Fruit fly (Drosophila melanogaster) whole organism, embryonic: ENCODE results near the gene CG13898.

Experiments used
- Aef1 ChIP-seq: fragments of 200-800 bp; sonication (Bioruptor generic); IDR thresholded peaks from 3 replicates; pipeline ENCODE4 v1.3.6; 2022; ENCODE audit warnings: missing biosample characterization, missing genetic modification characterization
- Bgb ChIP-seq: fragments of 200-800 bp; sonication (Bioruptor generic); IDR thresholded peaks from 2 replicates; pipeline ENCODE4 v1.3.6; 2022; ENCODE audit warnings: missing biosample characterization, missing genetic modification characterization; ENCODE audit not compliant: partially characterized antibody
- CG10654 ChIP-seq: fragments of 200-800 bp; sonication (Bioruptor generic); optimal IDR thresholded peaks from 2 replicates; lab custom pipeline; 2016; ENCODE audit warnings: missing biosample characterization, missing genetic modification characterization
- CG11247 ChIP-seq: fragments of 200-800 bp; sonication (Bioruptor generic); IDR thresholded peaks from 2 replicates; pipeline ENCODE4 v1.3.6; 2022; ENCODE audit warnings: missing biosample characterization, missing genetic modification characterization
- CG11695 ChIP-seq: fragments of 200-800 bp; sonication (Bioruptor generic); IDR thresholded peaks from 3 replicates; pipeline ENCODE4 v1.3.6; 2022; ENCODE audit warnings: missing biosample characterization, missing genetic modification characterization
- CG12744 ChIP-seq: fragments of 200-800 bp; sonication (Bioruptor generic); optimal IDR thresholded peaks from 2 replicates; lab custom pipeline; 2016; ENCODE audit warnings: missing biosample characterization, missing genetic modification characterization
- CG17328 ChIP-seq: fragments of 200-800 bp; sonication (Bioruptor generic); IDR thresholded peaks from 2 replicates; pipeline ENCODE4 v1.3.6; 2022; ENCODE audit warnings: missing biosample characterization, missing genetic modification characterization
- CG17359 ChIP-seq: fragments of 200-800 bp; sonication (Bioruptor generic); optimal IDR thresholded peaks from 3 replicates; lab custom pipeline; 2018; ENCODE audit warnings: missing biosample characterization, mild to moderate bottlenecking, missing genetic modification characterization, moderate library complexity
- CG17568 ChIP-seq: fragments of 200-800 bp; sonication (Bioruptor generic); optimal IDR thresholded peaks from 2 replicates; lab custom pipeline; 2018; ENCODE audit warnings: missing biosample characterization, mild to moderate bottlenecking, missing genetic modification characterization, moderate library complexity
- CG2116 ChIP-seq: fragments of 200-800 bp; sonication (Bioruptor generic); optimal IDR thresholded peaks from 3 replicates; lab custom pipeline; 2018; ENCODE audit warnings: missing biosample characterization, mild to moderate bottlenecking, missing genetic modification characterization
- CG2129 ChIP-seq: fragments of 200-800 bp; sonication (Bioruptor generic); IDR thresholded peaks from 2 replicates; pipeline ENCODE4 v1.3.6; 2022; ENCODE audit warnings: missing biosample characterization, missing genetic modification characterization; ENCODE audit not compliant: partially characterized antibody
- CG2678 ChIP-seq: fragments of 200-800 bp; sonication (Bioruptor generic); optimal IDR thresholded peaks from 3 replicates; lab custom pipeline; 2019; ENCODE audit warnings: missing biosample characterization, mild to moderate bottlenecking, missing genetic modification characterization, moderate library complexity
- CG33557 ChIP-seq: fragments of 200-800 bp; sonication (Bioruptor generic); optimal IDR thresholded peaks from 2 replicates; lab custom pipeline; 2019; ENCODE audit warnings: missing biosample characterization, mild to moderate bottlenecking, missing genetic modification characterization, moderate library complexity
- CG4360 ChIP-seq: fragments of 200-800 bp; sonication (Bioruptor generic); IDR thresholded peaks from 2 replicates; pipeline ENCODE4 v1.3.6; 2022; ENCODE audit warnings: missing biosample characterization, missing genetic modification characterization
- CG6654 ChIP-seq: fragments of 200-800 bp; sonication (Bioruptor generic); optimal IDR thresholded peaks from 2 replicates; lab custom pipeline; 2017; ENCODE audit warnings: missing biosample characterization, mild to moderate bottlenecking, missing genetic modification characterization
- CG6765 ChIP-seq: fragments of 200-800 bp; sonication (Bioruptor generic); optimal IDR thresholded peaks from 3 replicates; lab custom pipeline; 2017; ENCODE audit warnings: missing biosample characterization, mild to moderate bottlenecking, missing genetic modification characterization
- CG8359 ChIP-seq: fragments of 200-800 bp; sonication (Bioruptor generic); optimal IDR thresholded peaks from 2 replicates; lab custom pipeline; 2017; ENCODE audit warnings: missing biosample characterization, mild to moderate bottlenecking, missing genetic modification characterization, borderline replicate concordance
- CG9609 ChIP-seq: fragments of 200-800 bp; sonication (Bioruptor generic); optimal IDR thresholded peaks from 3 replicates; lab custom pipeline; 2016; ENCODE audit warnings: missing biosample characterization, missing genetic modification characterization
- Dip3 ChIP-seq: fragments of 200-800 bp; sonication (Bioruptor generic); optimal IDR thresholded peaks from 3 replicates; lab custom pipeline; 2016; ENCODE audit warnings: missing biosample characterization, missing genetic modification characterization
- Hand ChIP-seq: fragments of 200-800 bp; sonication (Bioruptor generic); optimal IDR thresholded peaks from 2 replicates; lab custom pipeline; 2017; ENCODE audit warnings: mild to moderate bottlenecking, missing biosample characterization, missing genetic modification reagents, missing genetic modification characterization
- Hr51 ChIP-seq, 2 experiments: fragments of 200-800 bp; sonication (Bioruptor generic); optimal IDR thresholded peaks; 2 replicates in 1 of 2; 3 replicates in 1 of 2; lab custom pipeline; 2016 to 2018; ENCODE audit warnings: missing biosample characterization in 2 of 2, missing genetic modification characterization in 2 of 2, mild to moderate bottlenecking in 1 of 2, moderate library complexity in 1 of 2
- NC2α ChIP-seq: fragments of 200-800 bp; sonication (Bioruptor generic); optimal IDR thresholded peaks from 2 replicates; lab custom pipeline; 2016; ENCODE audit warnings: missing biosample characterization, missing genetic modification characterization
- NfI ChIP-seq: fragments of 200-800 bp; sonication (Bioruptor generic); optimal IDR thresholded peaks from 3 replicates; lab custom pipeline; 2018; ENCODE audit warnings: missing biosample characterization, mild to moderate bottlenecking, missing genetic modification characterization, moderate library complexity
- Oli ChIP-seq: fragments of 200-800 bp; sonication (Bioruptor generic); optimal IDR thresholded peaks from 2 replicates; lab custom pipeline; 2018; ENCODE audit warnings: missing biosample characterization, mild to moderate bottlenecking, missing genetic modification characterization, moderate library complexity
- Opbp ChIP-seq: fragments of 200-800 bp; sonication (Bioruptor generic); IDR thresholded peaks from 3 replicates; pipeline ENCODE4 v1.3.6; 2022; ENCODE audit warnings: missing biosample characterization, missing genetic modification characterization; ENCODE audit not compliant: partially characterized antibody
- Poxn ChIP-seq: fragments of 200-800 bp; sonication (Bioruptor generic); IDR thresholded peaks from 2 replicates; pipeline ENCODE4 v1.3.6; 2022; ENCODE audit warnings: missing biosample characterization, missing genetic modification characterization
- Side ChIP-seq: fragments of 200-800 bp; sonication (Bioruptor generic); optimal IDR thresholded peaks from 2 replicates; lab custom pipeline; 2016; ENCODE audit warnings: missing biosample characterization, missing genetic modification characterization
- Sox102F ChIP-seq: fragments of 200-800 bp; sonication (Bioruptor generic); optimal IDR thresholded peaks from 2 replicates; lab custom pipeline; 2018; ENCODE audit warnings: missing biosample characterization, mild to moderate bottlenecking, missing genetic modification characterization, moderate library complexity
- Vsx1 ChIP-seq: fragments of 200-800 bp; sonication (Bioruptor generic); optimal IDR thresholded peaks from 2 replicates; lab custom pipeline; 2017; ENCODE audit warnings: missing biosample characterization, mild to moderate bottlenecking, missing genetic modification characterization, missing genetic modification reagents
- YL-1 ChIP-seq: fragments of 200-800 bp; sonication (Bioruptor generic); optimal IDR thresholded peaks from 3 replicates; lab custom pipeline; 2017; ENCODE audit warnings: missing biosample characterization, mild to moderate bottlenecking, missing genetic modification characterization
- ab ChIP-seq: fragments of 200-800 bp; sonication (Bioruptor generic); optimal IDR thresholded peaks from 2 replicates; lab custom pipeline; 2016; ENCODE audit warnings: missing biosample characterization, missing genetic modification characterization
- az2 ChIP-seq: fragments of 200-800 bp; sonication (Bioruptor generic); optimal IDR thresholded peaks from 3 replicates; lab custom pipeline; 2016; ENCODE audit warnings: missing biosample characterization, missing genetic modification characterization
- cad ChIP-seq: fragments of >200 bp; optimal IDR thresholded peaks from 2 replicates; lab custom pipeline; 2017; ENCODE audit warnings: missing biosample characterization, missing genetic modification characterization
- cato ChIP-seq: fragments of 200-800 bp; sonication (Bioruptor generic); optimal IDR thresholded peaks from 2 replicates; lab custom pipeline; 2016; ENCODE audit warnings: missing biosample characterization, missing genetic modification characterization, borderline replicate concordance
- cg ChIP-seq: fragments of 200-800 bp; sonication (Bioruptor generic); optimal IDR thresholded peaks from 3 replicates; lab custom pipeline; 2019; ENCODE audit warnings: missing biosample characterization, mild to moderate bottlenecking, missing genetic modification characterization, moderate library complexity
- crc ChIP-seq: fragments of 200-800 bp; sonication (Bioruptor generic); optimal IDR thresholded peaks from 2 replicates; lab custom pipeline; 2016; ENCODE audit warnings: missing biosample characterization, missing genetic modification characterization
- ewg ChIP-seq: fragments of 200-800 bp; sonication (Bioruptor generic); optimal IDR thresholded peaks from 3 replicates; lab custom pipeline; 2017; ENCODE audit warnings: mild to moderate bottlenecking, missing biosample characterization, missing genetic modification reagents, missing genetic modification characterization
- fd64A ChIP-seq: fragments of 200-800 bp; sonication (Bioruptor generic); optimal IDR thresholded peaks from 3 replicates; lab custom pipeline; 2018; ENCODE audit warnings: missing biosample characterization, mild to moderate bottlenecking, missing genetic modification characterization
- gcm ChIP-seq: fragments of 200-800 bp; sonication (Bioruptor generic); optimal IDR thresholded peaks from 2 replicates; lab custom pipeline; 2019; ENCODE audit warnings: missing biosample characterization, mild to moderate bottlenecking, missing genetic modification characterization, moderate library complexity
- gro ChIP-seq: fragments of 200-800 bp; sonication (Bioruptor generic); optimal IDR thresholded peaks from 2 replicates; lab custom pipeline; 2016; ENCODE audit warnings: missing biosample characterization, missing genetic modification characterization
- her ChIP-seq: fragments of 200-800 bp; sonication (Bioruptor generic); optimal IDR thresholded peaks from 2 replicates; lab custom pipeline; 2016; ENCODE audit warnings: missing biosample characterization, missing genetic modification characterization
- mirr ChIP-seq: fragments of 200-800 bp; sonication (Bioruptor generic); optimal IDR thresholded peaks from 3 replicates; lab custom pipeline; 2018; ENCODE audit warnings: missing biosample characterization, mild to moderate bottlenecking, missing genetic modification characterization
- nau ChIP-seq: fragments of 200-800 bp; sonication (Bioruptor generic); optimal IDR thresholded peaks from 3 replicates; lab custom pipeline; 2017; ENCODE audit warnings: missing biosample characterization, mild to moderate bottlenecking, missing genetic modification characterization, missing genetic modification reagents
- row ChIP-seq: fragments of 200-800 bp; sonication (Bioruptor generic); IDR thresholded peaks from 3 replicates; pipeline ENCODE4 v1.3.6; 2022; ENCODE audit warnings: missing biosample characterization, missing genetic modification characterization
- schlank ChIP-seq: fragments of 200-800 bp; sonication (Bioruptor generic); optimal IDR thresholded peaks from 2 replicates; lab custom pipeline; 2018; ENCODE audit warnings: missing biosample characterization, mild to moderate bottlenecking, missing genetic modification characterization
- sim ChIP-seq: fragments of 200-800 bp; sonication (Bioruptor generic); IDR thresholded peaks from 2 replicates; pipeline ENCODE4 v1.3.6; 2022; ENCODE audit warnings: missing biosample characterization, missing genetic modification characterization
- sna ChIP-seq: fragments of 200-800 bp; sonication (Bioruptor generic); IDR thresholded peaks from 2 replicates; pipeline ENCODE4 v1.3.6; 2022; ENCODE audit warnings: missing biosample characterization, missing genetic modification characterization; ENCODE audit not compliant: partially characterized antibody
- sob ChIP-seq: fragments of 200-800 bp; sonication (Bioruptor generic); IDR thresholded peaks from 2 replicates; pipeline ENCODE4 v1.3.6; 2022; ENCODE audit warnings: missing biosample characterization, missing genetic modification characterization
- ttk ChIP-seq: fragments of 200-800 bp; sonication (Bioruptor generic); IDR thresholded peaks from 2 replicates; pipeline ENCODE4 v2.1.2; 2022; ENCODE audit warnings: missing biosample characterization, missing genetic modification characterization
- zen ChIP-seq: fragments of 200-800 bp; sonication (Bioruptor generic); optimal IDR thresholded peaks from 3 replicates; lab custom pipeline; 2018; ENCODE audit warnings: missing biosample characterization, mild to moderate bottlenecking, missing genetic modification characterization, moderate library complexity

CG13898 gene

dm6 chr3L:851061-851460 is 47.2 kb upstream of the CG13898 start, which contains the start of gene Dci (continued):
- TF ChIP-seq Bgb (GFP tag; lab: Robert Waterston, UW) (peak; percentile 82), CG33557 (GFP tag; lab: Kevin White, UChicago) (no peak), mirr (GFP tag; lab: Kevin White, UChicago) (no peak), CG11247 (peak; percentile 75), sna (peak; percentile 84), CG17328 (peak; percentile 72), NfI (GFP tag; lab: Kevin White, UChicago) (peak; percentile 56), CG6765 (GFP tag; lab: Kevin White, UChicago) (no peak), ttk (GFP tag; lab: Robert Waterston, UW) (peak; percentile 65), gro (no peak), CG10654 (GFP tag; lab: Kevin White, UChicago) (peak; percentile 75), YL-1 (GFP tag; lab: Kevin White, UChicago) (no peak), CG2678 (tag; lab: Kevin White, UChicago) (no peak), Aef1 (GFP tag; lab: Robert Waterston, UW) (peak; percentile 87), her (GFP tag; lab: Kevin White, UChicago) (peak; percentile 11), cad (GFP tag; lab: Kevin White, UChicago) (no peak), Opbp (peak; percentile 75; the same call in 2 of the 3 replicates), CG11695 (peak; percentile 9; the same call in 1 of the 3 replicates), CG9609 (peak; percentile 59), cg (GFP tag; lab: Kevin White, UChicago) (no peak), fd64A (no peak), gcm (GFP tag; lab: Kevin White, UChicago) (no peak), CG12744 (GFP tag; lab: Kevin White, UChicago) (peak; percentile 38), sob (GFP tag; lab: Robert Waterston, UW) (peak; percentile 79), nau (GFP tag; lab: Kevin White, UChicago) (no peak), ab (GFP tag; lab: Kevin White, UChicago) (peak; percentile 38), CG8359 (no peak), Side (peak; percentile 29), Vsx1 (GFP tag; lab: Kevin White, UChicago) (no peak), CG2129 (peak; percentile 82), CG17359 (tag; lab: Kevin White, UChicago) (no peak), ewg (GFP tag; lab: Kevin White, UChicago) (peak; percentile 46), CG2116 (GFP tag; lab: Kevin White, UChicago) (peak; percentile 59), cato (peak; percentile 48), CG6654 (GFP tag; lab: Kevin White, UChicago) (no peak), Poxn (GFP tag; lab: Robert Waterston, UW) (peak; percentile 64; the same call in 1 of the 2 replicates), Dip3 (GFP tag; lab: Kevin White, UChicago) (peak; percentile 68), Hand (GFP tag; lab: Kevin White, UChicago) (no peak), sim (GFP tag; lab: Robert Waterston, UW) (no peak), Oli (tag; lab: Kevin White, UChicago) (peak; percentile 50), Hr51 (GFP tag; optimal IDR thresholded peaks at IDR 0.05; lab: Kevin White, UChicago) (peak; percentile 53 to 71), schlank (tag; lab: Kevin White, UChicago) (no peak), crc (GFP tag; lab: Kevin White, UChicago) (peak; percentile 50), zen (tag; lab: Kevin White, UChicago) (peak; percentile 68), az2 (GFP tag; lab: Kevin White, UChicago) (peak; percentile 70), NC2α (no peak), row (GFP tag; lab: Robert Waterston, UW) (peak; percentile 96), CG17568 (GFP tag; lab: Kevin White, UChicago) (no peak), CG4360 (GFP tag; lab: Robert Waterston, UW) (no peak), Sox102F (GFP tag; lab: Kevin White, UChicago) (peak; percentile 75)
